Fruit fly (Drosophila melanogaster): ENCODE data around the gene Ipp.

Ipp gene

DNA sequence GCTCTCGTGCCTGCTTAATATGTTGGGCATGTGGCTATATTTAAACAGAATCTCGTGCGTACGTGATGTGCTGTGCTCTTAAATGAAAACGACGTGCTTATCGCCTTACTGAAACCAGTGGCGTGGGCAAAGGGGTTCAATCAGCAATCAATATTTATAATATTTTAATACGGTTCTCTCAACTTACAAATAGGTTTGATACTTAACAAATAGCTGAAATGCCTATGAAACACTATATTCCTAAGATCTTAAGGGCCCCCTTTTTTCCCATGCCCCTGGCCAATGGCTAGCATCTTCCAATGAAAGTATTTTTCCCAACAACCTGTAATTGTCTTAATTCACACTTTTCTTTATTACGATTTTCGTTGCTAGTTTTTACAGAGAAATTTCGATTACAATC, 42.9 kb upstream of the Ipp start (continued):
- 0 out of 3 replicates have a peak, but pooled peaks have one; percentile 45 for TF ChIP-seq z (GFP tag; IDR thresholded peaks at IDR 0.05)
- peak; percentile 69 for TF ChIP-seq PHDP (tag; optimal IDR thresholded peaks at IDR 0.05)
- TF ChIP-seq stwl (tag; optimal IDR thresholded peaks at IDR 0.05) = no peak
- peak; percentile 20 for TF ChIP-seq jing (GFP tag; optimal IDR thresholded peaks at IDR 0.05)
- TF ChIP-seq ERR (GFP tag; optimal IDR thresholded peaks at IDR 0.05) = peak; percentile 5
- no peak for TF ChIP-seq schlank (tag; optimal IDR thresholded peaks at IDR 0.05)
- no peak for TF ChIP-seq Bgb (GFP tag; IDR thresholded peaks at IDR 0.05; ENCODE audit: partially characterized antibody)
- TF ChIP-seq CG6765 (GFP tag; optimal IDR thresholded peaks at IDR 0.05) = no peak
- no peak for TF ChIP-seq CG17186 (GFP tag; optimal IDR thresholded peaks at IDR 0.05)
- TF ChIP-seq lbe (GFP tag; optimal IDR thresholded peaks at IDR 0.05) = peak; percentile 14
- peak; percentile 71 for TF ChIP-seq CG1603 (tag; optimal IDR thresholded peaks at IDR 0.05)
- TF ChIP-seq CG11560 (tag; IDR thresholded peaks at IDR 0.05) = 0 out of 3 replicates have a peak, but pooled peaks have one; percentile 46
- TF ChIP-seq Neu2 (GFP tag; optimal IDR thresholded peaks at IDR 0.05; ENCODE audit: borderline replicate concordance) = no peak
- TF ChIP-seq CG16815 (GFP tag; optimal IDR thresholded peaks at IDR 0.05) = peak; percentile 65
- no peak for TF ChIP-seq nerfin-2 (GFP tag; IDR thresholded peaks at IDR 0.05; ENCODE audit: partially characterized antibody)
- TF ChIP-seq CG1233 (GFP tag; optimal IDR thresholded peaks at IDR 0.05) = peak; percentile 75
- peak; percentile 65 for TF ChIP-seq CG4360 (GFP tag; IDR thresholded peaks at IDR 0.05)
- peak; percentile 68 for TF ChIP-seq bcd (GFP tag; optimal IDR thresholded peaks at IDR 0.05)
- peak; percentile 72 for TF ChIP-seq CG4820 (GFP tag; optimal IDR thresholded peaks at IDR 0.05)
- TF ChIP-seq YL-1 (GFP tag; optimal IDR thresholded peaks at IDR 0.05) = no peak
- no peak for TF ChIP-seq CG13287 (GFP tag; IDR thresholded peaks at IDR 0.05; ENCODE audit: partially characterized antibody)
- peak; percentile 26; the same call in 1 of the 2 replicates for TF ChIP-seq Taf1 (GFP tag; IDR thresholded peaks at IDR 0.05)
- TF ChIP-seq CG10274 (GFP tag; optimal IDR thresholded peaks at IDR 0.05) = peak; percentile 32
- no peak for TF ChIP-seq CG9609 (GFP tag; optimal IDR thresholded peaks at IDR 0.05)
- peak; percentile 82 for TF ChIP-seq CG10979 (tag; optimal IDR thresholded peaks at IDR 0.05)
- TF ChIP-seq CG30403 (GFP tag; optimal IDR thresholded peaks at IDR 0.05) = peak; percentile 75
- no peak for TF ChIP-seq da (GFP tag; optimal IDR thresholded peaks at IDR 0.05)
- no peak for TF ChIP-seq CG1832 (GFP tag; optimal IDR thresholded peaks at IDR 0.05)
- TF ChIP-seq ato (GFP tag; IDR thresholded peaks at IDR 0.05; ENCODE audit: partially characterized antibody) = no peak
- TF ChIP-seq wek (GFP tag; optimal IDR thresholded peaks at IDR 0.05) = no peak
- TF ChIP-seq CG16779 (GFP tag; IDR thresholded peaks at IDR 0.05) = no peak
- TF ChIP-seq CG11723 (GFP tag; optimal IDR thresholded peaks at IDR 0.05) = peak; percentile 45
- no peak for TF ChIP-seq CG3065 (GFP tag; optimal IDR thresholded peaks at IDR 0.05)
- TF ChIP-seq fru (optimal IDR thresholded peaks at IDR 0.05) = no peak
- TF ChIP-seq Jarid2 (GFP tag; optimal IDR thresholded peaks at IDR 0.05) = peak; percentile 49
- TF ChIP-seq CG6791 (GFP tag; IDR thresholded peaks at IDR 0.05; ENCODE audit: partially characterized antibody) = no peak
- peak; percentile 70 for TF ChIP-seq gsb-n (tag; optimal IDR thresholded peaks at IDR 0.05)
- peak; percentile 11 for TF ChIP-seq HmgZ (tag; optimal IDR thresholded peaks at IDR 0.05)
- no peak for TF ChIP-seq cg (GFP tag; optimal IDR thresholded peaks at IDR 0.05)
- peak; percentile 74 for TF ChIP-seq tin (GFP tag; optimal IDR thresholded peaks at IDR 0.05)
- peak; percentile 6 for TF ChIP-seq her (GFP tag; optimal IDR thresholded peaks at IDR 0.05)
- peak; percentile 74 for TF ChIP-seq slbo (GFP tag; IDR thresholded peaks at IDR 0.05)
- peak; percentile 21 for TF ChIP-seq fd64A (GFP tag; optimal IDR thresholded peaks at IDR 0.05)
- no peak for TF ChIP-seq bowl (GFP tag; IDR thresholded peaks at IDR 0.05)
- peak; percentile 75 for TF ChIP-seq grau (tag; optimal IDR thresholded peaks at IDR 0.05)
- peak; percentile 27 for TF ChIP-seq Dek (tag; optimal IDR thresholded peaks at IDR 0.05)
- TF ChIP-seq ftz-f1 (GFP tag; optimal IDR thresholded peaks at IDR 0.05) = no peak
- peak; percentile 63 for TF ChIP-seq CG30431 (GFP tag; optimal IDR thresholded peaks at IDR 0.05)
- no peak for TF ChIP-seq eyg (GFP tag; optimal IDR thresholded peaks at IDR 0.05)
- peak; percentile 48 to 82 for TF ChIP-seq chif (GFP tag; optimal IDR thresholded peaks at IDR 0.05)
- peak; percentile 62 for TF ChIP-seq Chrac-16 (GFP tag; optimal IDR thresholded peaks at IDR 0.05)
